Worm (Caenorhabditis elegans) whole organism, L2 larva: ENCODE measurements around the gene srsx-22.

Source experiments
- ama-1 ChIP-seq: fragments of 150-350 bp; optimal IDR thresholded peaks from 2 replicates; lab custom pipeline; 2018; ENCODE audit warnings: inconsistent platforms
- elt-3 ChIP-seq: sonication (generic microtip); optimal IDR thresholded peaks from 2 replicates; lab custom pipeline; 2017; ENCODE audit warnings: missing biosample characterization, missing genetic modification characterization
- fos-1 ChIP-seq: fragments of 150-350 bp; optimal IDR thresholded peaks from 2 replicates; lab custom pipeline; 2014; ENCODE audit warnings: missing biosample characterization, missing genetic modification characterization
- peb-1 ChIP-seq: fragments of 150-350 bp; optimal IDR thresholded peaks from 2 replicates; lab custom pipeline; 2014; ENCODE audit warnings: missing biosample characterization, missing genetic modification characterization
- snpc-4 ChIP-seq: fragments of 150-350 bp; optimal IDR thresholded peaks from 2 replicates; lab custom pipeline; 2014; ENCODE audit warnings: missing biosample characterization, missing genetic modification characterization
- unc-39 ChIP-seq: fragments of 150-350 bp; optimal IDR thresholded peaks from 2 replicates; lab custom pipeline; 2014; ENCODE audit warnings: missing biosample characterization, missing genetic modification characterization
- zag-1 ChIP-seq: fragments of 150-350 bp; optimal IDR thresholded peaks from 2 replicates; lab custom pipeline; 2014; ENCODE audit warnings: missing biosample characterization, missing genetic modification characterization
- ztf-11 ChIP-seq: sonication (generic microtip); optimal IDR thresholded peaks from 2 replicates; lab custom pipeline; 2017; ENCODE audit warnings: missing biosample characterization, missing genetic modification characterization

DNA sequence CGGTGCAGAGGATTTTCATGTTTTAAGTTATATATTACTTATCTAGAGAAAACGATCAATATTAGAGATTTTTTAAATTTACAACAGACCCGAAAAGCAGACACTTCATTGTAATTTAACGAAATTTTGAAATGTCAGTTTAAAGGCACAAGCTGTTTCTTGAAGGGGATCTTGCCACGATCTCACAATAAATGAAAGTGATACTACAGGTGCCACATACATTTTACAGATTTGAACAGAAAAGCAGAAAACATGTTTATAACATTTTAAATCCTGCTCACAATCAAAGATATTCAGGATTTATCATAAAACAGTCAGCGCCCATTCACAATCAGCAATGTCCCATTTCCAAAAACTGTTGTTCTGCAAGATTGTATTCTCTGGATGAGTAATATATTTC lies 1.5 kb upstream of the srsx-22 start:
- no peak for TF ChIP-seq unc-39 (tag; lab: Kevin White, UChicago)
- TF ChIP-seq peb-1 (tag; lab: Kevin White, UChicago) = no peak
- TF ChIP-seq snpc-4 (tag; lab: Kevin White, UChicago) = no peak
- TF ChIP-seq fos-1 (tag; lab: Kevin White, UChicago) = no peak
- TF ChIP-seq ztf-11 = no peak
- TF ChIP-seq elt-3 (tag; lab: Kevin White, UChicago) = no peak
- TF ChIP-seq ama-1 = no peak
- no peak for TF ChIP-seq zag-1 (tag; lab: Kevin White, UChicago)
